Worm (Caenorhabditis elegans) whole organism, midembryonic: ENCODE results near the gene gly-3.

Experiments
- T22C8.4 ChIP-seq: fragments of 200-800 bp; sonication (Bioruptor generic); IDR thresholded peaks from 2 replicates; pipeline ENCODE4 v1.3.6; 2022; ENCODE audit warnings: missing genetic modification characterization, missing compliant biosample characterization
- flt-1 ChIP-seq: fragments of 200-800 bp; sonication (Bioruptor generic); IDR thresholded peaks from 2 replicates; pipeline ENCODE4 v1.3.6; 2022; ENCODE audit warnings: missing genetic modification characterization, missing compliant biosample characterization

ce11 chrIII:7952077-7952765 is 34.7 kb upstream of the gly-3 start, which contains the start of gene C29E4.15:
- TF ChIP-seq T22C8.4 (GFP tag; lab: Robert Waterston, UW) (no peak), flt-1 (no peak)
